Worm (Caenorhabditis elegans) whole organism, L3 larva: ENCODE measurements around the gene sri-62.

ENCODE experiments used
- ama-1 ChIP-seq: fragments of 150-350 bp; optimal IDR thresholded peaks from 2 replicates; lab custom pipeline; 2018
- ceh-82 ChIP-seq: fragments of 150-350 bp; optimal IDR thresholded peaks from 2 replicates; lab custom pipeline; 2014; ENCODE audit warnings: missing biosample characterization, missing genetic modification characterization
- daf-12 ChIP-seq: fragments of 150-350 bp; optimal IDR thresholded peaks from 2 replicates; lab custom pipeline; 2014; ENCODE audit warnings: missing biosample characterization, missing genetic modification reagents, missing genetic modification characterization
- elt-3 ChIP-seq, 3 experiments: fragments of 150-350 bp in 1 of 3; sonication (generic microtip) in 2 of 3; optimal IDR thresholded peaks; 2 replicates in 2 of 3; 4 replicates in 1 of 3; lab custom pipeline; 2014 to 2017; ENCODE audit warnings: missing biosample characterization in 3 of 3, missing genetic modification characterization in 3 of 3
- fkh-10 ChIP-seq: sonication (generic microtip); optimal IDR thresholded peaks from 2 replicates; lab custom pipeline; 2017; ENCODE audit warnings: missing biosample characterization, missing genetic modification reagents, missing genetic modification characterization
- jun-1 ChIP-seq: fragments of 150-350 bp; optimal IDR thresholded peaks from 2 replicates; lab custom pipeline; 2014; ENCODE audit warnings: missing biosample characterization, missing genetic modification reagents, missing genetic modification characterization
- nhr-237 ChIP-seq: fragments of 150-350 bp; optimal IDR thresholded peaks from 2 replicates; lab custom pipeline; 2014; ENCODE audit warnings: missing biosample characterization, missing genetic modification characterization
- nhr-28 ChIP-seq: fragments of 150-350 bp; optimal IDR thresholded peaks from 2 replicates; lab custom pipeline; 2014; ENCODE audit warnings: missing biosample characterization, missing genetic modification characterization
- nhr-76 ChIP-seq: fragments of 150-350 bp; sonication (generic microtip); optimal IDR thresholded peaks from 5 replicates; lab custom pipeline; 2014; ENCODE audit warnings: missing biosample characterization, missing genetic modification characterization
- snpc-4 ChIP-seq: fragments of 150-350 bp; optimal IDR thresholded peaks from 2 replicates; lab custom pipeline; 2014; ENCODE audit warnings: missing biosample characterization, missing genetic modification characterization
- zag-1 ChIP-seq: fragments of 150-350 bp; optimal IDR thresholded peaks from 2 replicates; lab custom pipeline; 2014; ENCODE audit warnings: missing biosample characterization, missing genetic modification characterization
- ztf-4 ChIP-seq: fragments of 150-350 bp; optimal IDR thresholded peaks from 2 replicates; lab custom pipeline; 2014; ENCODE audit warnings: missing biosample characterization, missing genetic modification characterization

DNA sequence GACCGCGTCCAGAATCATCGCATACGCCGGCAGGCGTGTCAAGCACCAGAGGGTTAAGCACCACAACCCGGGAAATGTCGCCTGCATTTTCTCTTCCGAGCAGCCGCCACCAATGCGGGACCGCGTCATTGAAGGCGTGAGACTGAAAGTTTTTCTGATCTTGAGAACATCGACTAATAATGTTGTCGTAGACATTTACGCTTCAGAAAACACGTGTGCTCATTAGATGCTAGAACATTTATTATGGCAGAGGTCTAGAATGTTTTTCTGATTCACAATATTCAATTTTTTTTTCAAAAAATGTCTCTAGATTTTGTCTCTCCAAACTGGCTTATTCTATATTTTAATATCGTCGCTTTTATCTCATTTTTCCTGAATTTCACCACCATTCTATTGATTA, 41.7 kb downstream of the sri-62 start, which contains the start of gene sri-47:
- no peak for TF ChIP-seq zag-1 (tag; lab: Kevin White, UChicago)
- no peak for TF ChIP-seq nhr-76 (tag; lab: Kevin White, UChicago)
- TF ChIP-seq jun-1 (tag; lab: Kevin White, UChicago): no peak
- no peak for TF ChIP-seq ztf-4 (tag; lab: Kevin White, UChicago)
- TF ChIP-seq ama-1: no peak
- no peak for TF ChIP-seq nhr-28 (tag; lab: Kevin White, UChicago)
- TF ChIP-seq elt-3 (tag; optimal IDR thresholded peaks at IDR 0.05; lab: Kevin White, UChicago): no peak
- TF ChIP-seq fkh-10 (GFP tag; lab: Kevin White, UChicago): no peak
- no peak for TF ChIP-seq snpc-4
- TF ChIP-seq nhr-237: no peak
- no peak for TF ChIP-seq daf-12 (tag; lab: Kevin White, UChicago)
- TF ChIP-seq ceh-82 (tag; lab: Kevin White, UChicago): no peak
